Fruit fly (Drosophila melanogaster) whole organism, embryonic: ENCODE data around the gene CG7781.

ENCODE experiments used
- Asciz ChIP-seq: fragments of 200-800 bp; sonication (Bioruptor generic); optimal IDR thresholded peaks from 2 replicates; lab custom pipeline; 2017; ENCODE audit warnings: missing biosample characterization, mild to moderate bottlenecking, missing genetic modification characterization, missing genetic modification reagents
- B-H1 ChIP-seq: fragments of 200-800 bp; sonication (Bioruptor generic); IDR thresholded peaks from 3 replicates; pipeline ENCODE4 v1.3.6; 2022; ENCODE audit warnings: missing biosample characterization, missing genetic modification characterization
- BtbVII ChIP-seq: fragments of 200-800 bp; sonication (Bioruptor generic); optimal IDR thresholded peaks from 3 replicates; lab custom pipeline; 2017; ENCODE audit warnings: missing biosample characterization, mild to moderate bottlenecking, missing genetic modification characterization
- CG10274 ChIP-seq: fragments of 200-800 bp; sonication (Bioruptor generic); optimal IDR thresholded peaks from 3 replicates; lab custom pipeline; 2017; ENCODE audit warnings: missing biosample characterization, mild to moderate bottlenecking, missing genetic modification characterization
- CG11247 ChIP-seq: fragments of 200-800 bp; sonication (Bioruptor generic); IDR thresholded peaks from 2 replicates; pipeline ENCODE4 v1.3.6; 2022; ENCODE audit warnings: missing biosample characterization, missing genetic modification characterization
- CG12391 ChIP-seq: fragments of 200-800 bp; sonication (Bioruptor generic); optimal IDR thresholded peaks from 3 replicates; lab custom pipeline; 2018; ENCODE audit warnings: missing biosample characterization, mild to moderate bottlenecking, missing genetic modification characterization, moderate library complexity
- CG12744 ChIP-seq: fragments of 200-800 bp; sonication (Bioruptor generic); optimal IDR thresholded peaks from 2 replicates; lab custom pipeline; 2016; ENCODE audit warnings: missing biosample characterization, missing genetic modification characterization
- CG14050 ChIP-seq: fragments of 200-800 bp; sonication (Bioruptor generic); IDR thresholded peaks from 3 replicates; pipeline ENCODE4 v1.3.6; 2022; ENCODE audit warnings: missing biosample characterization, missing genetic modification characterization
- CG14441 ChIP-seq: fragments of 200-800 bp; sonication (Bioruptor generic); IDR thresholded peaks from 2 replicates; pipeline ENCODE4 v1.3.6; 2022; ENCODE audit warnings: missing biosample characterization, missing genetic modification characterization
- CG14667 ChIP-seq: fragments of 200-800 bp; sonication (Bioruptor generic); IDR thresholded peaks from 2 replicates; pipeline ENCODE4 v1.3.6; 2022; ENCODE audit warnings: missing biosample characterization, missing genetic modification characterization
- CG1792 ChIP-seq: fragments of 200-800 bp; sonication (Bioruptor generic); optimal IDR thresholded peaks from 2 replicates; lab custom pipeline; 2016; ENCODE audit warnings: missing biosample characterization, missing genetic modification characterization
- CG1832 ChIP-seq: fragments of 200-800 bp; sonication (Bioruptor generic); optimal IDR thresholded peaks from 2 replicates; lab custom pipeline; 2017; ENCODE audit warnings: missing biosample characterization, mild to moderate bottlenecking, missing genetic modification characterization, inconsistent platforms
- CG2129 ChIP-seq: fragments of 200-800 bp; sonication (Bioruptor generic); IDR thresholded peaks from 2 replicates; pipeline ENCODE4 v1.3.6; 2022; ENCODE audit warnings: missing biosample characterization, missing genetic modification characterization; ENCODE audit not compliant: partially characterized antibody
- CG2889 ChIP-seq: fragments of 200-800 bp; sonication (Bioruptor generic); IDR thresholded peaks from 3 replicates; pipeline ENCODE4 v1.3.6; 2022; ENCODE audit warnings: missing biosample characterization, missing genetic modification characterization
- CG30020 ChIP-seq: fragments of 200-800 bp; optimal IDR thresholded peaks from 2 replicates; lab custom pipeline; 2019; ENCODE audit warnings: missing biosample characterization, mild to moderate bottlenecking, missing genetic modification characterization, moderate library complexity
- CG31388 ChIP-seq: fragments of 200-800 bp; sonication (Bioruptor generic); optimal IDR thresholded peaks from 2 replicates; lab custom pipeline; 2016; ENCODE audit warnings: missing biosample characterization, missing genetic modification characterization
- CG3726 ChIP-seq: fragments of 200-800 bp; sonication (Bioruptor generic); IDR thresholded peaks from 3 replicates; pipeline ENCODE4, ENCODE4 v1.3.6; 2022; ENCODE audit warnings: missing biosample characterization, missing genetic modification characterization
- CG3838 ChIP-seq: fragments of 200-800 bp; sonication (Bioruptor generic); optimal IDR thresholded peaks from 3 replicates; lab custom pipeline; 2016; ENCODE audit warnings: missing biosample characterization, missing genetic modification characterization
- CG5953 ChIP-seq: fragments of 200-800 bp; sonication (Bioruptor generic); IDR thresholded peaks from 2 replicates; pipeline ENCODE4 v1.3.6; 2022; ENCODE audit warnings: missing biosample characterization, missing genetic modification characterization
- CG6254 ChIP-seq: fragments of 200-800 bp; sonication (Bioruptor generic); optimal IDR thresholded peaks from 3 replicates; lab custom pipeline; 2017; ENCODE audit warnings: mild to moderate bottlenecking, missing biosample characterization, missing genetic modification reagents, missing genetic modification characterization
- CG9817 ChIP-seq: fragments of 200-800 bp; sonication (Bioruptor generic); optimal IDR thresholded peaks from 2 replicates; lab custom pipeline; 2018; ENCODE audit warnings: missing biosample characterization, mild to moderate bottlenecking, missing genetic modification characterization, moderate library complexity
- CHES-1-like ChIP-seq: fragments of 200-800 bp; sonication (Bioruptor generic); optimal IDR thresholded peaks from 2 replicates; lab custom pipeline; 2016; ENCODE audit warnings: missing biosample characterization, missing genetic modification characterization
- HmgZ ChIP-seq: fragments of 200-800 bp; sonication (Bioruptor generic); optimal IDR thresholded peaks from 2 replicates; lab custom pipeline; 2018; ENCODE audit warnings: missing biosample characterization, mild to moderate bottlenecking, missing genetic modification characterization
- Hmx ChIP-seq: fragments of 200-800 bp; sonication (Bioruptor generic); optimal IDR thresholded peaks from 2 replicates; lab custom pipeline; 2016; ENCODE audit warnings: missing biosample characterization, missing genetic modification characterization
- Hr39 ChIP-seq: fragments of >200 bp; optimal IDR thresholded peaks from 2 replicates; lab custom pipeline; 2017
- Hsf ChIP-seq: fragments of 200-800 bp; sonication (Bioruptor generic); optimal IDR thresholded peaks from 3 replicates; lab custom pipeline; 2016; ENCODE audit warnings: missing biosample characterization, missing genetic modification characterization
- Meics ChIP-seq: fragments of 200-800 bp; sonication (Bioruptor generic); optimal IDR thresholded peaks from 2 replicates; lab custom pipeline; 2017; ENCODE audit warnings: missing biosample characterization, mild to moderate bottlenecking, missing genetic modification characterization
- Optix ChIP-seq: fragments of 200-800 bp; sonication (Bioruptor generic); IDR thresholded peaks from 3 replicates; pipeline ENCODE4 v1.3.6; 2022; ENCODE audit warnings: missing biosample characterization, missing genetic modification characterization
- Pdp1 ChIP-seq, 2 experiments: fragments of 200-800 bp; sonication (Bioruptor generic); optimal IDR thresholded peaks; 3 replicates each; lab custom pipeline; 2016; ENCODE audit warnings: missing biosample characterization in 2 of 2, missing genetic modification characterization in 2 of 2, mild to moderate bottlenecking in 1 of 2, moderate library complexity in 1 of 2
- Sox100B ChIP-seq: fragments of 200-800 bp; sonication (Bioruptor generic); optimal IDR thresholded peaks from 3 replicates; lab custom pipeline; 2018; ENCODE audit warnings: missing biosample characterization, mild to moderate bottlenecking, missing genetic modification characterization
- YL-1 ChIP-seq: fragments of 200-800 bp; sonication (Bioruptor generic); optimal IDR thresholded peaks from 3 replicates; lab custom pipeline; 2017; ENCODE audit warnings: missing biosample characterization, mild to moderate bottlenecking, missing genetic modification characterization
- bowl ChIP-seq: fragments of 200-800 bp; sonication (Bioruptor generic); IDR thresholded peaks from 2 replicates; pipeline ENCODE4 v1.3.6; 2022; ENCODE audit warnings: missing biosample characterization, missing genetic modification characterization
- chm ChIP-seq: fragments of 200-800 bp; sonication (Bioruptor generic); IDR thresholded peaks from 2 replicates; pipeline ENCODE4 v1.3.6; 2022; ENCODE audit warnings: missing biosample characterization, missing genetic modification characterization
- danr ChIP-seq: fragments of 200-800 bp; sonication (Bioruptor generic); IDR thresholded peaks from 2 replicates; pipeline ENCODE4 v1.3.6; 2022; ENCODE audit warnings: missing biosample characterization, missing genetic modification characterization
- dm ChIP-seq: fragments of 200-800 bp; sonication (Bioruptor generic); optimal IDR thresholded peaks from 3 replicates; lab custom pipeline; 2016; ENCODE audit warnings: missing biosample characterization, missing genetic modification characterization
- dysf ChIP-seq: fragments of 200-800 bp; sonication (Bioruptor generic); IDR thresholded peaks from 3 replicates; pipeline ENCODE4 v1.3.6; 2022; ENCODE audit warnings: missing biosample characterization, missing genetic modification characterization
- fd102C ChIP-seq: fragments of 200-800 bp; sonication (Bioruptor generic); optimal IDR thresholded peaks from 2 replicates; lab custom pipeline; 2018; ENCODE audit warnings: missing biosample characterization, mild to moderate bottlenecking, missing genetic modification characterization, moderate library complexity
- kni ChIP-seq: fragments of 200-800 bp; sonication (Bioruptor generic); optimal IDR thresholded peaks from 3 replicates; lab custom pipeline; 2017; ENCODE audit warnings: mild to moderate bottlenecking, missing biosample characterization, missing genetic modification reagents, missing genetic modification characterization
- mirr ChIP-seq: fragments of 200-800 bp; sonication (Bioruptor generic); optimal IDR thresholded peaks from 3 replicates; lab custom pipeline; 2018; ENCODE audit warnings: missing biosample characterization, mild to moderate bottlenecking, missing genetic modification characterization
- nmo ChIP-seq: fragments of 200-800 bp; sonication (Bioruptor generic); optimal IDR thresholded peaks from 2 replicates; lab custom pipeline; 2018; ENCODE audit warnings: missing biosample characterization, mild to moderate bottlenecking, missing genetic modification characterization, moderate library complexity
- pita ChIP-seq: fragments of 200-800 bp; sonication (Bioruptor generic); optimal IDR thresholded peaks from 2 replicates; lab custom pipeline; 2017; ENCODE audit warnings: missing biosample characterization, mild to moderate bottlenecking, missing genetic modification characterization
- pros ChIP-seq: fragments of 200-800 bp; sonication (Bioruptor generic); optimal IDR thresholded peaks from 3 replicates; lab custom pipeline; 2019; ENCODE audit warnings: missing biosample characterization, mild to moderate bottlenecking, missing genetic modification characterization, moderate library complexity
- run ChIP-seq: fragments of 200-800 bp; sonication (Bioruptor generic); optimal IDR thresholded peaks from 3 replicates; lab custom pipeline; 2018; ENCODE audit warnings: missing biosample characterization, mild to moderate bottlenecking, missing genetic modification characterization
- stc ChIP-seq: fragments of 200-800 bp; sonication (Bioruptor generic); IDR thresholded peaks from 2 replicates; pipeline ENCODE4 v1.3.6; 2022; ENCODE audit warnings: missing biosample characterization, missing genetic modification characterization
- tio ChIP-seq: fragments of 200-800 bp; sonication (Bioruptor generic); optimal IDR thresholded peaks from 2 replicates; lab custom pipeline; 2017; ENCODE audit warnings: missing biosample characterization, missing genetic modification characterization, inconsistent platforms
- trh ChIP-seq: fragments of 200-800 bp; sonication (Bioruptor generic); optimal IDR thresholded peaks from 2 replicates; lab custom pipeline; 2016; ENCODE audit warnings: missing biosample characterization, missing genetic modification characterization
- twi ChIP-seq: fragments of 200-800 bp; optimal IDR thresholded peaks from 2 replicates; lab custom pipeline; 2019; ENCODE audit warnings: missing biosample characterization, mild to moderate bottlenecking, missing genetic modification characterization, moderate library complexity
- unc-4 ChIP-seq: fragments of 200-800 bp; sonication (Bioruptor generic); IDR thresholded peaks from 2 replicates; pipeline ENCODE4 v1.3.6; 2022; ENCODE audit warnings: missing biosample characterization, missing genetic modification characterization; ENCODE audit not compliant: partially characterized antibody
- wor ChIP-seq: fragments of 200-800 bp; sonication (Bioruptor generic); IDR thresholded peaks from 2 replicates; pipeline ENCODE4 v1.3.6; 2022; ENCODE audit warnings: missing biosample characterization, missing genetic modification characterization

Gene CG7781

DNA sequence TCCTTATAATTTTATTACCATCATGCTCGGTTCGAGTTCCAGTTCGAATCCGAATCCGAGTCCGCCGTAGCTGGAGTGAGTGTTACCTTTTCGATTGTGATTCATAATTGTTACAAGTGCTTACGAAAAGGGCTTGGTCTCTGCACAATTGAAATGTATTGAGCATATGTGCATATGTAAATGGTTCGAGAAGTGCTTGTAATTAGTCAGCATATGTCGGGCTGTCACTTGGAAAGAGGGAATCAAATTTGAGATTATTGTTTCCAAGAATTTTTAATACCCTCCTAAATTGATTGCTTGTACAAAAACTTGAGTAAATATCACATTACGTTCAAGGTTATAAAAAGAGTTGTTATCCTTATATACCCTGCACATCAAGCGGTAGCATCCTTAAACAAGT lies 31.8 kb downstream of the CG7781 start:
- TF ChIP-seq mirr (GFP tag; lab: Kevin White, UChicago) (no peak), kni (peak; percentile 11), CG2889 (GFP tag; lab: Robert Waterston, UW) (no peak), Pdp1 (GFP tag; optimal IDR thresholded peaks at IDR 0.05; lab: Kevin White, UChicago) (peak in 1 of 2 experiments; percentile 57), CG30020 (tag; lab: Kevin White, UChicago) (no peak), CG3726 (GFP tag; lab: Robert Waterston, UW) (no peak), CG12391 (tag; lab: Kevin White, UChicago) (no peak), twi (peak; percentile 41)

DNA sequence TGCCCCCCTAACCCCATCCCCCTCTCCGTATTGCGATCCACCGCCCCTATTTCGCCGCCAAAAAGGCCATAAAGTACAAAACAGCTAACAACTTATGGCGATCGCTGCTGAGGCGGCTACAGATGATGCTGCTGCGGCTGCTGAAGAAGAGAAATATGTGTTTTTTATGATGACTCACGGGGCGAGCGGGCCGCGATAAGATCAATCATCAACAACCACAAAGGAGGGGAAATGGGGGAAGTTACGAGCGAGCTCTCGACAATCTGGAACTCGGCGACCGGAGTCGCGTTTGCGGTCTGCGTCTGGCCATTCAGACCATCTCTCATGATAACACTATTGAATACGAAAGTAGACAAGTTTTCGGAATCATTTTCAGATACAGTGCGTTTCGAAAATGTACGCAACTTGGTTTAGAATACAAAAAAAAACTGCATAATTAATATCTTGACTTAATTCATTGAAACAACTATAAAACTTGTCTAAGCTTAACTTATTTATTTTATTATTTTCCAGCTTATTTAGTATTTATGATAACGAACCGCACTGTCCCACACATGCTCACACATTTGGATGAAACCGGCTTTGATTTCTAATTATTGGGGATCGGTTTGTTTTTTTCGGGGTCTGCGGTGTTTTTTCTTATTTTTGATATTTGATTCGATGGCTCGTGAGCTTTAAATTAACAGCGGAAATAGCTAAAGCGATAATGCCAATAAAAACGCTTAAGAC lies 32.9 kb downstream of the CG7781 start:
- TF ChIP-seq bowl, result peak; percentile 93
- peak; percentile 75 for TF ChIP-seq pros (GFP tag; lab: Kevin White, UChicago)
- peak; percentile 94 for TF ChIP-seq CG14667
- TF ChIP-seq HmgZ, result peak; percentile 97
- TF ChIP-seq B-H1, result peak; percentile 95
- no peak for TF ChIP-seq fd102C (GFP tag; lab: Kevin White, UChicago)
- peak; percentile 87 for TF ChIP-seq YL-1 (GFP tag; lab: Kevin White, UChicago)
- TF ChIP-seq trh (GFP tag; lab: Kevin White, UChicago), result peak; percentile 89
- peak; percentile 76 for TF ChIP-seq CG31388 (GFP tag; lab: Kevin White, UChicago)
- peak; percentile 97 for TF ChIP-seq CG9817 (tag; lab: Kevin White, UChicago)
- no peak for TF ChIP-seq CG2129
- peak; percentile 94 for TF ChIP-seq wor (GFP tag; lab: Robert Waterston, UW)
- peak; percentile 80 for TF ChIP-seq CG1792 (GFP tag; lab: Kevin White, UChicago)
- TF ChIP-seq Optix (GFP tag; lab: Robert Waterston, UW), result peak; percentile 87
- TF ChIP-seq BtbVII (GFP tag; lab: Kevin White, UChicago), result peak; percentile 94
- peak; percentile 98 for TF ChIP-seq chm (GFP tag; lab: Robert Waterston, UW)
- peak; percentile 96 for TF ChIP-seq CG14441 (GFP tag; lab: Robert Waterston, UW)
- TF ChIP-seq CG12744, result peak; percentile 96
- TF ChIP-seq CG6254 (GFP tag; lab: Kevin White, UChicago), result peak; percentile 91
- peak; percentile 98 for TF ChIP-seq stc (GFP tag; lab: Robert Waterston, UW)
- peak; percentile 94 for TF ChIP-seq CG14050 (GFP tag; lab: Robert Waterston, UW)
- peak; percentile 88 for TF ChIP-seq dm (GFP tag; lab: Kevin White, UChicago)
- TF ChIP-seq unc-4 (GFP tag; lab: Robert Waterston, UW), result no peak
- peak; percentile 95 for TF ChIP-seq Sox100B (GFP tag; lab: Kevin White, UChicago)
- TF ChIP-seq dysf (GFP tag; lab: Robert Waterston, UW), result peak; percentile 98
- no peak for TF ChIP-seq pita (GFP tag; lab: Kevin White, UChicago)
- TF ChIP-seq Meics (GFP tag; lab: Kevin White, UChicago), result peak; percentile 96
- peak; percentile 95 for TF ChIP-seq danr
- TF ChIP-seq CHES-1-like (GFP tag; lab: Kevin White, UChicago), result peak; percentile 92
- peak; percentile 94 for TF ChIP-seq CG5953 (GFP tag; lab: Robert Waterston, UW)
- TF ChIP-seq nmo (GFP tag; lab: Kevin White, UChicago), result peak; percentile 96
- peak; percentile 77 for TF ChIP-seq CG3838 (GFP tag; lab: Kevin White, UChicago)
- peak; percentile 91 for TF ChIP-seq tio
- TF ChIP-seq run, result peak; percentile 95
- TF ChIP-seq CG1832 (GFP tag; lab: Kevin White, UChicago), result no peak
- TF ChIP-seq Hr39 (lab: Kevin White, UChicago), result no peak
- TF ChIP-seq Hmx (GFP tag; lab: Kevin White, UChicago), result peak; percentile 89
- peak; percentile 80 for TF ChIP-seq CG10274 (GFP tag; lab: Kevin White, UChicago)
- TF ChIP-seq Asciz (GFP tag; lab: Kevin White, UChicago), result peak; percentile 96
- peak; percentile 97 for TF ChIP-seq CG11247 (GFP tag; lab: Robert Waterston, UW)
- TF ChIP-seq Hsf (GFP tag; lab: Kevin White, UChicago), result peak; percentile 96
